Fruit fly (Drosophila melanogaster) whole organism, embryonic: ENCODE measurements around the gene CG42685.

Experiments
- Antp ChIP-seq: fragments of 200-800 bp; sonication (Bioruptor generic); optimal IDR thresholded peaks from 3 replicates; lab custom pipeline; 2016; ENCODE audit warnings: missing biosample characterization, missing genetic modification characterization
- Atf-2 ChIP-seq: fragments of 200-800 bp; sonication (Bioruptor generic); optimal IDR thresholded peaks from 2 replicates; lab custom pipeline; 2016; ENCODE audit warnings: missing biosample characterization, missing genetic modification characterization
- BEAF-32 ChIP-seq: fragments of 200-800 bp; sonication (Bioruptor generic); optimal IDR thresholded peaks from 3 replicates; lab custom pipeline; 2017; ENCODE audit warnings: missing biosample characterization, missing genetic modification characterization, mild to moderate bottlenecking, moderate library complexity, missing genetic modification reagents
- CG10462 ChIP-seq: fragments of 200-800 bp; sonication (Bioruptor generic); optimal IDR thresholded peaks from 2 replicates; lab custom pipeline; 2016; ENCODE audit warnings: missing biosample characterization, missing genetic modification characterization
- CG10654 ChIP-seq: fragments of 200-800 bp; sonication (Bioruptor generic); optimal IDR thresholded peaks from 2 replicates; lab custom pipeline; 2016; ENCODE audit warnings: missing biosample characterization, missing genetic modification characterization
- CG12104 ChIP-seq: fragments of 200-800 bp; sonication (Bioruptor generic); optimal IDR thresholded peaks from 3 replicates; lab custom pipeline; 2016; ENCODE audit warnings: missing biosample characterization, missing genetic modification characterization
- CG12155 ChIP-seq: fragments of 200-800 bp; sonication (Bioruptor generic); optimal IDR thresholded peaks from 3 replicates; lab custom pipeline; 2016; ENCODE audit warnings: missing biosample characterization, missing genetic modification characterization
- CG14050 ChIP-seq: fragments of 200-800 bp; sonication (Bioruptor generic); IDR thresholded peaks from 3 replicates; pipeline ENCODE4 v1.3.6; 2022; ENCODE audit warnings: missing biosample characterization, missing genetic modification characterization
- CG1529 ChIP-seq: fragments of 200-800 bp; sonication (Bioruptor generic); optimal IDR thresholded peaks from 3 replicates; lab custom pipeline; 2018; ENCODE audit warnings: missing biosample characterization, missing genetic modification characterization
- CG1792 ChIP-seq: fragments of 200-800 bp; sonication (Bioruptor generic); optimal IDR thresholded peaks from 2 replicates; lab custom pipeline; 2016; ENCODE audit warnings: missing biosample characterization, missing genetic modification characterization
- CG2116 ChIP-seq: fragments of 200-800 bp; sonication (Bioruptor generic); optimal IDR thresholded peaks from 3 replicates; lab custom pipeline; 2018; ENCODE audit warnings: missing biosample characterization, mild to moderate bottlenecking, missing genetic modification characterization
- CG2712 ChIP-seq: fragments of 200-800 bp; optimal IDR thresholded peaks from 3 replicates; lab custom pipeline; 2019; ENCODE audit warnings: missing biosample characterization, mild to moderate bottlenecking, missing genetic modification characterization, moderate library complexity
- CG30431 ChIP-seq: fragments of 200-800 bp; sonication (Bioruptor generic); optimal IDR thresholded peaks from 2 replicates; lab custom pipeline; 2017; ENCODE audit warnings: missing biosample characterization, missing genetic modification characterization
- CG31388 ChIP-seq: fragments of 200-800 bp; sonication (Bioruptor generic); optimal IDR thresholded peaks from 2 replicates; lab custom pipeline; 2016; ENCODE audit warnings: missing biosample characterization, missing genetic modification characterization
- CG32767 ChIP-seq: fragments of 200-800 bp; sonication (Bioruptor generic); IDR thresholded peaks from 2 replicates; pipeline ENCODE4 v1.3.6; 2022; ENCODE audit warnings: missing biosample characterization, missing genetic modification characterization
- CG3281 ChIP-seq: fragments of 200-800 bp; sonication (Bioruptor generic); optimal IDR thresholded peaks from 3 replicates; lab custom pipeline; 2017; ENCODE audit warnings: missing biosample characterization, mild to moderate bottlenecking, missing genetic modification characterization
- CG3407 ChIP-seq: fragments of 200-800 bp; sonication (Bioruptor generic); optimal IDR thresholded peaks from 2 replicates; lab custom pipeline; 2018; ENCODE audit warnings: missing biosample characterization, mild to moderate bottlenecking, missing genetic modification characterization
- CG4617 ChIP-seq: fragments of 200-800 bp; sonication (Bioruptor generic); optimal IDR thresholded peaks from 3 replicates; lab custom pipeline; 2016; ENCODE audit warnings: missing biosample characterization, missing genetic modification characterization, borderline replicate concordance
- CG6254 ChIP-seq: fragments of 200-800 bp; sonication (Bioruptor generic); optimal IDR thresholded peaks from 3 replicates; lab custom pipeline; 2017; ENCODE audit warnings: mild to moderate bottlenecking, missing biosample characterization, missing genetic modification reagents, missing genetic modification characterization
- CG7928 ChIP-seq: fragments of 200-800 bp; sonication (Bioruptor generic); optimal IDR thresholded peaks from 2 replicates; lab custom pipeline; 2017; ENCODE audit warnings: missing biosample characterization, mild to moderate bottlenecking, missing genetic modification characterization
- CG9727 ChIP-seq: fragments of 200-800 bp; sonication (Bioruptor generic); optimal IDR thresholded peaks from 3 replicates; lab custom pipeline; 2017; ENCODE audit warnings: missing biosample characterization, mild to moderate bottlenecking, missing genetic modification characterization
- CG9817 ChIP-seq: fragments of 200-800 bp; sonication (Bioruptor generic); optimal IDR thresholded peaks from 2 replicates; lab custom pipeline; 2018; ENCODE audit warnings: missing biosample characterization, mild to moderate bottlenecking, missing genetic modification characterization, moderate library complexity
- D ChIP-seq, 2 experiments: fragments of 200-800 bp in 1 of 2; fragments of >200 bp in 1 of 2; sonication (Bioruptor generic) in 1 of 2; optimal IDR thresholded peaks; 2 replicates in 1 of 2; 3 replicates in 1 of 2; lab custom pipeline; 2017; ENCODE audit warnings: mild to moderate bottlenecking in 1 of 2, missing biosample characterization in 1 of 2, missing genetic modification characterization in 1 of 2, missing genetic modification reagents in 1 of 2
- D19B ChIP-seq: fragments of 200-800 bp; sonication (Bioruptor generic); optimal IDR thresholded peaks from 2 replicates; lab custom pipeline; 2017; ENCODE audit warnings: missing biosample characterization, mild to moderate bottlenecking, missing genetic modification characterization
- Dad ChIP-seq: fragments of 200-800 bp; sonication (Bioruptor generic); optimal IDR thresholded peaks from 3 replicates; lab custom pipeline; 2016; ENCODE audit warnings: missing biosample characterization, missing genetic modification characterization
- Fer1 ChIP-seq: fragments of 200-800 bp; sonication (Bioruptor generic); optimal IDR thresholded peaks from 2 replicates; lab custom pipeline; 2017; ENCODE audit warnings: missing biosample characterization, mild to moderate bottlenecking, missing genetic modification characterization
- Meics ChIP-seq: fragments of 200-800 bp; sonication (Bioruptor generic); optimal IDR thresholded peaks from 2 replicates; lab custom pipeline; 2017; ENCODE audit warnings: missing biosample characterization, mild to moderate bottlenecking, missing genetic modification characterization
- NK7.1 ChIP-seq: fragments of 200-800 bp; sonication (Bioruptor generic); optimal IDR thresholded peaks from 3 replicates; lab custom pipeline; 2016; ENCODE audit warnings: missing biosample characterization, missing genetic modification characterization
- Optix ChIP-seq: fragments of 200-800 bp; sonication (Bioruptor generic); IDR thresholded peaks from 3 replicates; pipeline ENCODE4 v1.3.6; 2022; ENCODE audit warnings: missing biosample characterization, missing genetic modification characterization
- Pdp1 ChIP-seq, 2 experiments: fragments of 200-800 bp; sonication (Bioruptor generic); optimal IDR thresholded peaks; 3 replicates each; lab custom pipeline; 2016; ENCODE audit warnings: missing biosample characterization in 2 of 2, missing genetic modification characterization in 2 of 2, mild to moderate bottlenecking in 1 of 2, moderate library complexity in 1 of 2
- Ravus ChIP-seq: fragments of 200-800 bp; sonication (Bioruptor generic); IDR thresholded peaks from 2 replicates; pipeline ENCODE4 v1.3.6; 2022; ENCODE audit warnings: missing biosample characterization, missing genetic modification characterization
- Rx ChIP-seq: fragments of 200-800 bp; sonication (Bioruptor generic); IDR thresholded peaks from 2 replicates; pipeline ENCODE4 v1.3.6; 2022; ENCODE audit warnings: missing biosample characterization, missing genetic modification characterization
- Sox100B ChIP-seq: fragments of 200-800 bp; sonication (Bioruptor generic); optimal IDR thresholded peaks from 3 replicates; lab custom pipeline; 2018; ENCODE audit warnings: missing biosample characterization, mild to moderate bottlenecking, missing genetic modification characterization
- Taf1 ChIP-seq: fragments of 200-800 bp; sonication (Bioruptor generic); IDR thresholded peaks from 2 replicates; pipeline ENCODE4 v1.3.6; 2022; ENCODE audit warnings: missing biosample characterization, missing genetic modification characterization
- amos ChIP-seq: fragments of 200-800 bp; sonication (Bioruptor generic); IDR thresholded peaks from 2 replicates; pipeline ENCODE4 v1.3.6; 2022; ENCODE audit warnings: missing biosample characterization, missing genetic modification characterization; ENCODE audit not compliant: partially characterized antibody
- aop ChIP-seq: fragments of 200-800 bp; sonication (Bioruptor generic); IDR thresholded peaks from 2 replicates; pipeline ENCODE4 v1.3.6; 2022; ENCODE audit warnings: missing biosample characterization, missing genetic modification characterization
- ap ChIP-seq: fragments of 200-800 bp; sonication (Bioruptor generic); IDR thresholded peaks from 2 replicates; pipeline ENCODE4 v1.3.6; 2022; ENCODE audit warnings: missing biosample characterization, missing genetic modification characterization
- bbx ChIP-seq: fragments of 200-800 bp; sonication (Bioruptor generic); IDR thresholded peaks from 2 replicates; pipeline ENCODE4 v1.3.6; 2022; ENCODE audit warnings: missing biosample characterization, missing genetic modification characterization; ENCODE audit not compliant: partially characterized antibody
- bowl ChIP-seq: fragments of 200-800 bp; sonication (Bioruptor generic); IDR thresholded peaks from 2 replicates; pipeline ENCODE4 v1.3.6; 2022; ENCODE audit warnings: missing biosample characterization, missing genetic modification characterization
- dmrt99B ChIP-seq: fragments of 200-800 bp; sonication (Bioruptor generic); optimal IDR thresholded peaks from 2 replicates; lab custom pipeline; 2018; ENCODE audit warnings: missing biosample characterization, mild to moderate bottlenecking, missing genetic modification characterization, moderate library complexity
- dpn ChIP-seq, 2 experiments: fragments of 200-800 bp; sonication (Bioruptor generic); optimal IDR thresholded peaks; 3 replicates each; lab custom pipeline; 2016; ENCODE audit warnings: missing biosample characterization in 2 of 2, missing genetic modification characterization in 2 of 2
- gce ChIP-seq: fragments of 200-800 bp; sonication (Bioruptor generic); IDR thresholded peaks from 3 replicates; pipeline ENCODE4 v1.3.6; 2022; ENCODE audit warnings: missing biosample characterization, missing genetic modification characterization
- lbe ChIP-seq: fragments of 200-800 bp; sonication (Bioruptor generic); optimal IDR thresholded peaks from 2 replicates; lab custom pipeline; 2016; ENCODE audit warnings: missing biosample characterization, mild to moderate bottlenecking, missing genetic modification characterization
- onecut ChIP-seq: fragments of 200-800 bp; sonication (Bioruptor generic); IDR thresholded peaks from 2 replicates; pipeline ENCODE4 v1.3.6; 2022; ENCODE audit warnings: missing biosample characterization, missing genetic modification characterization
- scrt ChIP-seq: fragments of 200-800 bp; sonication (Bioruptor generic); optimal IDR thresholded peaks from 2 replicates; lab custom pipeline; 2018; ENCODE audit warnings: missing biosample characterization, mild to moderate bottlenecking, missing genetic modification characterization, moderate library complexity
- stwl ChIP-seq: fragments of 200-800 bp; sonication (Bioruptor generic); optimal IDR thresholded peaks from 3 replicates; lab custom pipeline; 2018; ENCODE audit warnings: missing biosample characterization, mild to moderate bottlenecking, missing genetic modification characterization, moderate library complexity
- tin ChIP-seq: fragments of 200-800 bp; sonication (Bioruptor generic); optimal IDR thresholded peaks from 3 replicates; lab custom pipeline; 2016; ENCODE audit warnings: missing biosample characterization, missing genetic modification characterization
- vnd ChIP-seq: fragments of 200-800 bp; sonication (Bioruptor generic); IDR thresholded peaks from 3 replicates; pipeline ENCODE4 v1.3.6; 2022; ENCODE audit warnings: missing biosample characterization, missing genetic modification characterization; ENCODE audit not compliant: partially characterized antibody
- zen ChIP-seq: fragments of 200-800 bp; sonication (Bioruptor generic); optimal IDR thresholded peaks from 3 replicates; lab custom pipeline; 2018; ENCODE audit warnings: missing biosample characterization, mild to moderate bottlenecking, missing genetic modification characterization, moderate library complexity

CG42685 gene

DNA sequence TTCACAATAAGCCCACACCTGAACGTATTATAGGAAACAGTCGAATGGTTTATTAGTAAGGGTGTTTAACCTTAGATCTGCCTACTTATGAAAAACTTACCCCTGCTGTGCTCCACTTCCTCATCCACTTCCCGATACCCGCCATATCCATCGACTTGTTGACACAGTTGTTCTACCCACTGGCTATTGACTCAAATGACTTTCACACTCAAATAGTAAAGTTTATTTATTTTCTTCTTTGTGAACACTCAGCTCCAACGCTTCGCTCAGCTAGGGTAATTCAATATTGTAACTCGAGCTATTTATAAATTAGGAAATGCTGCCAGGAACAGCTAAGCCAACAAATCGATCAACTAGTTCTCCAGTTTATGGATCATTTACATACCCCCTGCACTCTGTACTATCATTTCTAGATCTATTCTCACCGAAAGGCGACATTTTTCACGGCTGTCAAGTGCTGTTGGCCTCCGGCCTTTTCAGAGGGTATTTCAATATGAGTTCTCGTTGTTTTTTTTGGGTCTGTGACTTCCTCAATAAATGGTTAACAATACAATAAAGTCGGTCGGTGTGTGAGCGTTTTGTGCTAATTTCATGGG, 44.2 kb downstream of the CG42685 start (continued):
- TF ChIP-seq CG32767 (GFP tag; lab: Robert Waterston, UW) (peak; percentile 80), CG12104 (GFP tag; lab: Kevin White, UChicago) (peak; percentile 86), D (optimal IDR thresholded peaks at IDR 0.05; lab: Kevin White, UChicago) (no peak), D (GFP tag; optimal IDR thresholded peaks at IDR 0.05; lab: Kevin White, UChicago) (peak; percentile 90), Taf1 (peak; percentile 66; the same call in 1 of the 2 replicates), Pdp1 (GFP tag; optimal IDR thresholded peaks at IDR 0.05; lab: Kevin White, UChicago) (peak; percentile 71 to 76), gce (peak; percentile 79), CG14050 (peak; percentile 51; the same call in 2 of the 3 replicates), CG1792 (GFP tag; lab: Kevin White, UChicago) (peak; percentile 90), Antp (peak; percentile 80), Sox100B (GFP tag; lab: Kevin White, UChicago) (peak; percentile 90), dmrt99B (tag; lab: Kevin White, UChicago) (peak; percentile 72), scrt (GFP tag; lab: Kevin White, UChicago) (peak; percentile 81), CG31388 (peak; percentile 22), Atf-2 (GFP tag; lab: Kevin White, UChicago) (peak; percentile 69), tin (GFP tag; lab: Kevin White, UChicago) (peak; percentile 67), NK7.1 (GFP tag; lab: Kevin White, UChicago) (peak; percentile 93), CG3407 (peak; percentile 93), vnd (GFP tag; lab: Robert Waterston, UW) (no peak), CG12155 (peak; percentile 67), zen (tag; lab: Kevin White, UChicago) (no peak), CG10462 (GFP tag; lab: Kevin White, UChicago) (peak; percentile 62), D19B (GFP tag; lab: Kevin White, UChicago) (peak; percentile 70), aop (peak; percentile 58), dpn (GFP tag; optimal IDR thresholded peaks at IDR 0.05; lab: Kevin White, UChicago) (peak; percentile 58 to 91), amos (GFP tag; lab: Robert Waterston, UW) (no peak), ap (no peak), CG9727 (peak; percentile 89), CG3281 (GFP tag; lab: Kevin White, UChicago) (peak; percentile 91), lbe (GFP tag; lab: Kevin White, UChicago) (peak; percentile 90), CG30431 (GFP tag; lab: Kevin White, UChicago) (no peak), BEAF-32 (GFP tag; lab: Kevin White, UChicago) (no peak), Fer1 (peak; percentile 93), bowl (no peak), Ravus (GFP tag; lab: Robert Waterston, UW) (peak; percentile 29), CG2116 (GFP tag; lab: Kevin White, UChicago) (peak; percentile 64), CG10654 (GFP tag; lab: Kevin White, UChicago) (peak; percentile 81), onecut (GFP tag; lab: Robert Waterston, UW) (peak; percentile 84), CG6254 (GFP tag; lab: Kevin White, UChicago) (peak; percentile 76), Optix (GFP tag; lab: Robert Waterston, UW) (peak; percentile 53; the same call in 1 of the 3 replicates), CG9817 (tag; lab: Kevin White, UChicago) (peak; percentile 76), Dad (GFP tag; lab: Kevin White, UChicago) (peak; percentile 69), bbx (GFP tag; lab: Robert Waterston, UW) (no peak), stwl (peak; percentile 28), CG4617 (GFP tag; lab: Kevin White, UChicago) (peak; percentile 36), CG1529 (peak; percentile 86), Rx (GFP tag; lab: Robert Waterston, UW) (no peak), CG7928 (GFP tag; lab: Kevin White, UChicago) (peak; percentile 70), Meics (peak; percentile 90), CG2712 (tag; lab: Kevin White, UChicago) (peak; percentile 75)
